Fruit fly (Drosophila melanogaster): ENCODE measurements around the gene toc.

toc gene

DNA sequence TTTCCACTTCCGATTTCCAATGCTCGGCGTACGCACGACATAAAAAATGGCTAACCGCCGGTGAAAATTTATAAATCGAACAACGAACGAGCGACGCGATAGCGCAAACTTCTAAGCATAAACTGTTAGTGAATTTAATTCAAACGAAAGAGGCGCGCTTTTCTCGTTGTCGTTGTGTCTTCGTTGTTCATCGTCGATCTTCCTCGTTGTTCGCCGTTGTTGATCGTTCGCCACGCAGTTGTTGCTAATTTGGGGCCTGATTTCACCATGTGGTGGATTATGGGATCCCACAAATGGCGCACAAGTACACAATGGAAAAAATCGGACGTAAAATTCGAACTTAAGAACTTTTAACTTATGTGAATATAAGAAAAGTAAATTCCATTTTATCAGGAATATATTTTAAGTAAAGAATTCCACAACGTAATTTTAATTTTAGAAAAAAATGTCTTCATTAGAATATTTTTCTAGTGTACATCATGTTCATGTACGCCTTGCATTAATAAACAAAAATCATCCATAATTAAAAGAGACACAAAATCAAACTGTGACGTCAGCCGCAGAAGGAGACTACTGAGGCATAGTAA is 58.2 kb downstream of the toc start (continued):
- TF ChIP-seq Trl (optimal IDR thresholded peaks at IDR 0.05) (no peak), Trl (GFP tag; optimal IDR thresholded peaks at IDR 0.05) (no peak), Rx (GFP tag; IDR thresholded peaks at IDR 0.05) (no peak), CrebB (tag; optimal IDR thresholded peaks at IDR 0.05) (peak; percentile 63), Doc2 (GFP tag; IDR thresholded peaks at IDR 0.05) (no peak), ham (GFP tag; IDR thresholded peaks at IDR 0.05) (no peak), Eip74EF (GFP tag; optimal IDR thresholded peaks at IDR 0.05) (peak in 1 of 2 experiments; percentile 60), Neu2 (GFP tag; optimal IDR thresholded peaks at IDR 0.05; ENCODE audit: borderline replicate concordance) (no peak), tgo (GFP tag; IDR thresholded peaks at IDR 0.05) (peak; percentile 73), bab2 (GFP tag; optimal IDR thresholded peaks at IDR 0.05) (peak; percentile 59), CG1792 (GFP tag; optimal IDR thresholded peaks at IDR 0.05) (no peak), CG33557 (GFP tag; optimal IDR thresholded peaks at IDR 0.05) (no peak), p53 (GFP tag; optimal IDR thresholded peaks at IDR 0.05) (no peak), CG30020 (tag; optimal IDR thresholded peaks at IDR 0.05) (no peak), Hand (GFP tag; optimal IDR thresholded peaks at IDR 0.05) (peak; percentile 35), oc (tag; optimal IDR thresholded peaks at IDR 0.05) (no peak), Deaf1 (tag; optimal IDR thresholded peaks at IDR 0.05) (peak; percentile 94), Dip2 (GFP tag; IDR thresholded peaks at IDR 0.05) (no peak), CG7357 (GFP tag; IDR thresholded peaks at IDR 0.05) (peak; percentile 56; the same call in 2 of the 3 replicates), CkIIα-i1 (GFP tag; IDR thresholded peaks at IDR 0.05) (no peak), TFAM (GFP tag; optimal IDR thresholded peaks at IDR 0.05) (no peak), CG8478 (optimal IDR thresholded peaks at IDR 0.05) (no peak), Hmr (GFP tag; optimal IDR thresholded peaks at IDR 0.05) (peak; percentile 76), aop (GFP tag; IDR thresholded peaks at IDR 0.05) (no peak), Lpt (GFP tag; optimal IDR thresholded peaks at IDR 0.05) (no peak), bcd (GFP tag; optimal IDR thresholded peaks at IDR 0.05) (peak; percentile 72), ac (GFP tag; optimal IDR thresholded peaks at IDR 0.05) (no peak), CG9215 (GFP tag; IDR thresholded peaks at IDR 0.05) (peak; percentile 52; the same call in 1 of the 2 replicates), trh (GFP tag; optimal IDR thresholded peaks at IDR 0.05) (no peak), CG8281 (tag; optimal IDR thresholded peaks at IDR 0.05) (peak; percentile 3), CG32772 (GFP tag; IDR thresholded peaks at IDR 0.05) (no peak; the same call in 1 of the 2 replicates), Blimp-1 (GFP tag; optimal IDR thresholded peaks at IDR 0.05) (peak; percentile 71), CG1529 (GFP tag; optimal IDR thresholded peaks at IDR 0.05) (no peak), tup (GFP tag; optimal IDR thresholded peaks at IDR 0.05) (no peak), CG17612 (GFP tag; IDR thresholded peaks at IDR 0.05) (0 out of 2 replicates have a peak, but pooled peaks have one; percentile 44), corto (GFP tag; optimal IDR thresholded peaks at IDR 0.05) (no peak), CG7928 (GFP tag; optimal IDR thresholded peaks at IDR 0.05) (no peak), onecut (GFP tag; IDR thresholded peaks at IDR 0.05) (no peak), CG9437 (GFP tag; optimal IDR thresholded peaks at IDR 0.05) (peak; percentile 64), lbe (GFP tag; optimal IDR thresholded peaks at IDR 0.05) (no peak), yki (optimal IDR thresholded peaks at IDR 0.05) (no peak), cad (GFP tag; optimal IDR thresholded peaks at IDR 0.05) (no peak), Ada2b (GFP tag; IDR thresholded peaks at IDR 0.05) (peak; percentile 59), al (GFP tag; IDR thresholded peaks at IDR 0.05) (peak; percentile 71; the same call in 1 of the 2 replicates), lmd (GFP tag; IDR thresholded peaks at IDR 0.05) (peak; percentile 69), CG6791 (GFP tag; IDR thresholded peaks at IDR 0.05; ENCODE audit: partially characterized antibody) (no peak), ttk (GFP tag; IDR thresholded peaks at IDR 0.05) (peak; percentile 35; the same call in 1 of the 2 replicates), Elba2 (GFP tag; optimal IDR thresholded peaks at IDR 0.05) (no peak), Poxn (GFP tag; IDR thresholded peaks at IDR 0.05) (peak; percentile 23; the same call in 1 of the 2 replicates), NfI (GFP tag; optimal IDR thresholded peaks at IDR 0.05) (peak; percentile 48), CG16813 (GFP tag; IDR thresholded peaks at IDR 0.05; ENCODE audit: partially characterized antibody) (no peak), Antp (GFP tag; optimal IDR thresholded peaks at IDR 0.05) (peak; percentile 6)
